Worm (Caenorhabditis elegans) whole organism, midembryonic: ENCODE results near the gene C18E9.7.

Source experiments
- T22C8.4 ChIP-seq: fragments of 200-800 bp; sonication (Bioruptor generic); IDR thresholded peaks from 2 replicates; pipeline ENCODE4 v1.3.6; 2022; ENCODE audit warnings: missing genetic modification characterization, missing compliant biosample characterization
- flt-1 ChIP-seq: fragments of 200-800 bp; sonication (Bioruptor generic); IDR thresholded peaks from 2 replicates; pipeline ENCODE4 v1.3.6; 2022; ENCODE audit warnings: missing genetic modification characterization, missing compliant biosample characterization
- klf-2 ChIP-seq: fragments of 200-800 bp; sonication (Bioruptor generic); conservative IDR thresholded peaks from 2 replicates; pipeline ENCODE4 v1.3.6; 2022; ENCODE audit warnings: missing genetic modification reagents, missing genetic modification characterization, missing compliant biosample characterization
- med-1 ChIP-seq: sonication (generic microtip); optimal IDR thresholded peaks from 2 replicates; lab custom pipeline; 2017; ENCODE audit warnings: missing genetic modification characterization, mild to moderate bottlenecking, missing compliant biosample characterization, antibody characterized with exemption, missing genetic modification reagents; ENCODE audit not compliant: insufficient read depth
- ref-1 ChIP-seq: fragments of 200-800 bp; sonication (Bioruptor generic); conservative IDR thresholded peaks from 2 replicates; pipeline ENCODE4 v1.3.6; 2022; ENCODE audit warnings: missing genetic modification reagents, missing genetic modification characterization, missing compliant biosample characterization
- ztf-23 ChIP-seq: fragments of 200-800 bp; sonication (Bioruptor generic); IDR thresholded peaks from 2 replicates; pipeline ENCODE4 v1.3.6; 2022; ENCODE audit warnings: missing genetic modification reagents, missing genetic modification characterization, missing compliant biosample characterization
- ztf-29 ChIP-seq: fragments of 200-800 bp; sonication (Bioruptor generic); IDR thresholded peaks from 2 replicates; pipeline ENCODE4 v1.3.6; 2022; ENCODE audit warnings: missing genetic modification reagents, missing genetic modification characterization, missing compliant biosample characterization

DNA sequence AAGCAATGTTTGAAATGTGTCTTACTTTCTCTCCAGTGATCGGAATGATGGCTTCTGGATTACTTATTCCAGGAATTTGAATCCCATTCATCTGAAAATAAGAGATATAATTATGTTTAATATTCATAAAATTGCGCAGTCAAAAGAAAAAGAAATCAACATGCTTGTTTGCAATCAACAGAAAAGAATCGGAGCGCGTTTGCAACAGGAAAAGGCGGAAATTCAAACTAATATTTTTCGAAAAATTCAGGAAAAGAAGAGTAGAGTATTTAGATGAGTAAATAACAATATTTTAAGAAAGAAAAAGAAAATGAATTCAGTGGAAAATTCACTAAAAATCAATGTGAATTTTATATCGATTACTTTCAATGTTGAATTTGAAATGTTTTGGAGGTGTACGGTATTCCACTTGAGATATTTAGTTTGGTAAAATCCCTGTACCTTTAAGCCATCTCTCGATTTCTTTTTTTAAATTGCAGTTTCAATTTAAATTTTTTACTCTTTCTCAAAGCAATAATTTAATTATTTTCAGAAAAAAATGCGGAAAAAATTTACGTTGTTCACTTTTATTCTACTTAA is 42.1 kb downstream of the C18E9.7 start, which contains the start of the genes set-17 and T21B10.4:
- TF ChIP-seq flt-1 (GFP tag; lab: Robert Waterston, UW) (no peak), ztf-29 (no peak), ref-1 (no peak), ztf-23 (GFP tag; lab: Robert Waterston, UW) (no peak), T22C8.4 (GFP tag; lab: Robert Waterston, UW) (no peak), klf-2 (GFP tag; lab: Robert Waterston, UW) (no peak), med-1 (GFP tag; lab: Kevin White, UChicago) (no peak)
